Worm (Caenorhabditis elegans) whole organism, early embryonic: ENCODE measurements around the gene txdc-9.

Experiments used
- F13C5.2 ChIP-seq: sonication (generic microtip); optimal IDR thresholded peaks from 2 replicates; lab custom pipeline; 2017; ENCODE audit warnings: mild to moderate bottlenecking, missing genetic modification characterization, inconsistent platforms, missing compliant biosample characterization
- ama-1 ChIP-seq: fragments of 150-350 bp; optimal IDR thresholded peaks from 2 replicates; lab custom pipeline; 2014
- flt-1 ChIP-seq: fragments of 200-800 bp; sonication (Bioruptor generic); IDR thresholded peaks from 2 replicates; pipeline ENCODE4 v1.3.6; 2022; ENCODE audit warnings: missing genetic modification characterization, missing compliant biosample characterization
- sea-1 ChIP-seq: fragments of 200-800 bp; sonication (Bioruptor generic); conservative IDR thresholded peaks from 2 replicates; pipeline ENCODE4 v1.3.6; 2022; ENCODE audit warnings: missing genetic modification characterization, missing compliant biosample characterization

DNA sequence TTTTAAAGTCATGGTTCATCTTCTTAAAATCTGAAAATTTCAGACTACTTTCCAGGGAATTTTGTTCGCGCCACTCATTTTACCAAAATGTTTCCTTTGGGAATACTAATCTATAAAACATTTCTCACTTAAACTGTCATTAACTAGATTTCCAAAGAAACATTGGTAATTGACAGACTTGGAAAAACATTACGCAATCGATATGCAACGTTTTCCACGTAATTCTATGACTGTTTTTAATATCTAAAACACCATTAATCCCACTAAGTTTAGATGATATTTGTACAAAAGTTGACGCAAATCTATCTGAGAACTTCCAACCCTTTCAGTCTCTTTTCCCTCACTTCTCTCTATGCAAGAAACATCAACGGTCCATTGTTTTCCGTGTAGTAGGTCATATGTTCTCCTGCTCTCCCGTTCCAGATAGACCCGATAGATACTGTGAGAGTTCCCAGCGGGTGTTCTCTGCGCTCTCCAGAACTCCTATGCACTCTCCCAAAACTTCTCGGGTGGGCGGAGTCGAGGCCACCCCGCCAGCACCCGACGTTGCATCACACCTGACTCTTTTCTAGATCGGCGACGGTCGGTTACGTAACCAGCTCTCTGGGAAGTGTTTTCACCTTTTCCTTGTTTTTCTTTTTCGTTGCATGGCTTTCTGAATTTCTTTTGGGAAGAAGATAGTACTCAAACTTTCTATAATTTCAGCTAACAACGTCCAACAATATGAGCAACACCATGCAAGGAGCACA is 46.5 kb downstream of the txdc-9 start, which contains the start of gene zip-8:
- TF ChIP-seq sea-1 (GFP tag; lab: Robert Waterston, UW) (no peak), flt-1 (GFP tag; lab: Robert Waterston, UW) (no peak), F13C5.2 (tag; lab: Kevin White, UChicago) (no peak), ama-1 (lab: Kevin White, UChicago) (no peak)
